Worm (Caenorhabditis elegans) whole organism, early embryonic: ENCODE data around the gene nas-33.

Experiments used
- ama-1 ChIP-seq: fragments of 150-350 bp; optimal IDR thresholded peaks from 2 replicates; lab custom pipeline; 2014
- hmbx-1 ChIP-seq: sonication (generic microtip); optimal IDR thresholded peaks from 2 replicates; lab custom pipeline; 2016; ENCODE audit warnings: mild to moderate bottlenecking, missing genetic modification characterization, missing compliant biosample characterization
- hmg-4 ChIP-seq: fragments of 200-800 bp; sonication (Bioruptor generic); optimal IDR thresholded peaks from 2 replicates; lab custom pipeline; 2018; ENCODE audit warnings: mild to moderate bottlenecking, missing genetic modification characterization, missing compliant biosample characterization
- hnd-1 ChIP-seq: sonication (generic microtip); optimal IDR thresholded peaks from 2 replicates; lab custom pipeline; 2016; ENCODE audit warnings: missing genetic modification characterization, missing compliant biosample characterization
- scrt-1 ChIP-seq: fragments of 200-800 bp; sonication (Bioruptor generic); IDR thresholded peaks from 2 replicates; pipeline ENCODE4 v1.3.6; 2022; ENCODE audit warnings: missing genetic modification characterization, missing compliant biosample characterization
- tbx-37 ChIP-seq: fragments of 200-800 bp; sonication (Bioruptor generic); conservative IDR thresholded peaks from 2 replicates; pipeline ENCODE4 v1.3.6; 2022; ENCODE audit warnings: missing genetic modification reagents, missing genetic modification characterization, missing compliant biosample characterization

DNA sequence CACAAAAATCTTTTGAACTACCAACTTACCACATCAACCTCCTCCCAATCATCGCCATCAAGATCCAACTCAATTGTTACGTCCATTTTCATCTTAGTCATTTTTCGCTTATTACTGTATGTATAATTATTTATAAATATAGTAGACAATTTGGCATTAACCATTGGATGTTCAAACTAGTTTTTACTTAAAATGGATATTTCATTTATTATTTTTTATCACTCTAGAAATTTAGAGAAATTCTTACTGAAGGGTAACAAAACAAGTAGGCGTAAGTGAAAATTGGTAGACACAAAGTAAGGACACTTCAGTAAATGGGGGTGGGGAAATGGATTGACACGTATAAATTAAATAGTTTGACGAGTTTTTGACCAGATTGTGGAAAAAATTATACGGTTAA is 44.7 kb upstream of the nas-33 start, which contains the start of gene actl-1:
- TF ChIP-seq hmbx-1 (tag; lab: Kevin White, UChicago) (no peak), ama-1 (no peak), tbx-37 (no peak), scrt-1 (GFP tag; lab: Robert Waterston, UW) (no peak), hmg-4 (no peak), hnd-1 (tag; lab: Kevin White, UChicago) (no peak)
